Worm (Caenorhabditis elegans) whole organism, L2 larva: ENCODE results near the gene str-162.

Experiments used
- R02D3.7 ChIP-seq: fragments of 150-350 bp; optimal IDR thresholded peaks from 2 replicates; lab custom pipeline; 2014; ENCODE audit warnings: missing biosample characterization, missing genetic modification characterization
- unc-39 ChIP-seq: fragments of 150-350 bp; optimal IDR thresholded peaks from 2 replicates; lab custom pipeline; 2014; ENCODE audit warnings: missing biosample characterization, missing genetic modification characterization

ce11 chrIV:5038744-5039143 is 46.6 kb downstream of the str-162 start:
- no peak for TF ChIP-seq R02D3.7 (tag; lab: Kevin White, UChicago)
- TF ChIP-seq unc-39: no peak
